Fruit fly (Drosophila melanogaster) whole organism, embryonic: ENCODE measurements around the gene Iyd.

ENCODE experiments used
- CG13775 ChIP-seq: fragments of 200-800 bp; sonication (Bioruptor generic); optimal IDR thresholded peaks from 3 replicates; lab custom pipeline; 2017; ENCODE audit warnings: missing biosample characterization, mild to moderate bottlenecking, missing genetic modification characterization
- Med ChIP-seq: fragments of 200-800 bp; sonication (Bioruptor generic); peaks from one replicate; lab custom pipeline; 2016; ENCODE audit warnings: missing biosample characterization, missing genetic modification characterization, mild to moderate bottlenecking, inconsistent platforms, moderate library complexity
- rib ChIP-seq: fragments of 200-800 bp; sonication (Bioruptor generic); IDR thresholded peaks from 2 replicates; pipeline ENCODE4 v1.3.6; 2022; ENCODE audit warnings: missing biosample characterization, missing genetic modification characterization

- TF ChIP-seq rib (GFP tag; lab: Robert Waterston, UW) (no peak), CG13775 (no peak), Med (GFP tag; lab: Kevin White, UChicago) (peak; percentile 26)
These were observed 42.2 kb downstream of the Iyd start, which contains the start of gene CG7888 for dm6 chr3L:11053843-11054242.
